Worm (Caenorhabditis elegans) whole organism, L1 larva: ENCODE results near the gene ZK131.11.

Experiments
- ama-1 ChIP-seq: fragments of 150-350 bp; optimal IDR thresholded peaks from 2 replicates; lab custom pipeline; 2014
- fkh-10 ChIP-seq: sonication (generic microtip); optimal IDR thresholded peaks from 2 replicates; lab custom pipeline; 2017; ENCODE audit warnings: missing biosample characterization, missing genetic modification reagents, missing genetic modification characterization
- lir-3 ChIP-seq: sonication (generic microtip); optimal IDR thresholded peaks from 2 replicates; lab custom pipeline; 2016; ENCODE audit warnings: mild to moderate bottlenecking, missing genetic modification characterization, moderate library complexity, missing compliant biosample characterization; ENCODE audit not compliant: poor library complexity
- nhr-28 ChIP-seq: fragments of 150-350 bp; optimal IDR thresholded peaks from 2 replicates; lab custom pipeline; 2014; ENCODE audit warnings: missing biosample characterization, missing genetic modification characterization
- nhr-90 ChIP-seq: sonication (generic microtip); optimal IDR thresholded peaks from 2 replicates; lab custom pipeline; 2016; ENCODE audit warnings: mild to moderate bottlenecking, missing genetic modification characterization, missing compliant biosample characterization; ENCODE audit not compliant: poor library complexity
- pax-3 ChIP-seq: fragments of 200-800 bp; sonication (Bioruptor generic); optimal IDR thresholded peaks from 2 replicates; lab custom pipeline; 2018; ENCODE audit warnings: mild to moderate bottlenecking, missing genetic modification characterization, moderate library complexity, missing compliant biosample characterization
- rnt-1 ChIP-seq: sonication (generic microtip); optimal IDR thresholded peaks from 2 replicates; lab custom pipeline; 2016; ENCODE audit warnings: mild to moderate bottlenecking, missing genetic modification characterization, moderate library complexity, missing compliant biosample characterization
- tbx-2 ChIP-seq: sonication (generic microtip); optimal IDR thresholded peaks from 2 replicates; lab custom pipeline; 2016; ENCODE audit warnings: missing genetic modification characterization, missing compliant biosample characterization

ce11 chrII:13795160-13795559 lies 3.1 kb downstream of the ZK131.11 start:
- no peak for TF ChIP-seq nhr-28
- TF ChIP-seq rnt-1 (tag; lab: Kevin White, UChicago): no peak
- TF ChIP-seq pax-3: no peak
- TF ChIP-seq lir-3 (tag; lab: Kevin White, UChicago): no peak
- no peak for TF ChIP-seq ama-1 (lab: Kevin White, UChicago)
- TF ChIP-seq fkh-10: no peak
- TF ChIP-seq nhr-90 (tag; lab: Kevin White, UChicago): no peak
- no peak for TF ChIP-seq tbx-2 (tag; lab: Kevin White, UChicago)
